Worm (Caenorhabditis elegans): ENCODE data around the gene sra-12.

The sra-12 gene

ce11 chrII:10932305-10932704 is 28.0 kb upstream of the sra-12 start:
- TF ChIP-seq ceh-88 (GFP tag; IDR thresholded peaks at IDR 0.05), result no peak
- no peak for TF ChIP-seq ceh-90 (tag; optimal IDR thresholded peaks at IDR 0.05)
- TF ChIP-seq jun-1 (tag; optimal IDR thresholded peaks at IDR 0.05), result no peak
- TF ChIP-seq lin-14 (GFP tag; optimal IDR thresholded peaks at IDR 0.05), result no peak
- no peak for TF ChIP-seq ets-5 (GFP tag; IDR thresholded peaks at IDR 0.05)
- no peak for TF ChIP-seq vab-15 (tag; optimal IDR thresholded peaks at IDR 0.05)
- no peak for TF ChIP-seq zip-4 (GFP tag; optimal IDR thresholded peaks at IDR 0.05)
- no peak for TF ChIP-seq tlp-1 (tag; optimal IDR thresholded peaks at IDR 0.05)
- no peak for TF ChIP-seq fos-1 (tag; optimal IDR thresholded peaks at IDR 0.05)
- no peak for TF ChIP-seq pqm-1 (tag; optimal IDR thresholded peaks at IDR 0.05)

DNA sequence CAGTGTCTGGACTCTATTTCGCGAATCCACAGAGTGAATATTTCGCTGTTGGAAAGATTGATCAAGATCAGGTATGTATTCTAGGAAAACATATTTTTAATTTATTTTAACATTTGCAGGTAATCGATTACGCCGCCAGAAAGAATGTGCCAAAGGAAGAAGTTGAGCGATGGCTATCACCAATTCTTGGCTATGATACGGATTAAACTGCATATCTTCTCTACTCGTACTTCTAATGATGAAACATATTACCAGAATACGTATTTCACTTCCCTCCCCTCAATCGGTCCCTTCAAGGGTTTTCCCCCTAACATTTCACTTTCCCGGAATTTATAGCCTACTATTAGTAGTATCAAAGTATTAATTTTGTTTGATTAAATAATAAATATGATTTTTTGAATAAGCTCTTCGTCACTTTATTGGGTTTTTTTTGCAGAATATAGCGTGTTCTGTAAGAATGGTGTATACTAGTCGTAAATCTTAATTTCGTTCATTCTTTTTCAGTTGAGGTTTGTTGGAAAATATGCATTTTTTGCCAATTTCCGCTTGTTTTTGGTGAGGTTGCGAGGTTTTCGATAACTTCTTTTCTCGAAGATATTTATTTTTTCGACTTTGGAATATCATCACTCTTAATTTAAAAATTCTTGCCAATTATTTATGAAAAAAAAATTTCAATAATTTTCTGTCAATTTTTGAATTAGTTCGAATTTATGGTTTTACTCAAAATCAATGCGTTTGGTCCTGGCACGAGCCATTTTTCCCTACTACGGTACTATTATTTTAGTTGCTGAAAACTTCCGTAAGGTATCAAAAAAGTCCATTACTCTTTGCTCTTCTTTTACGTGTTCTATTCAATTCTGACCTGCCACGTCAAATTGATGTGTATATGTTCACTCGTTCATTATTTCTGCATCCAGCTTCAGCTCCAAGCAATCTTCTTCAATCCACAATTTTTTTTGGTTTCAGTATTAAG is 26.7 kb upstream of the sra-12 start:
- TF ChIP-seq lin-14 (GFP tag; optimal IDR thresholded peaks at IDR 0.05) (no peak), fkh-8 (tag; optimal IDR thresholded peaks at IDR 0.05) (no peak), lir-3 (tag; optimal IDR thresholded peaks at IDR 0.05; ENCODE audit: poor library complexity) (no peak), Y116A8C.19 (tag; optimal IDR thresholded peaks at IDR 0.05; ENCODE audit: borderline replicate concordance) (no peak), nhr-71 (tag; optimal IDR thresholded peaks at IDR 0.05) (no peak), skn-1 (tag; optimal IDR thresholded peaks at IDR 0.05) (no peak), lin-35 (GFP tag; optimal IDR thresholded peaks at IDR 0.05) (no peak), unc-98 (GFP tag; IDR thresholded peaks at IDR 0.05) (no peak), nhr-12 (tag; optimal IDR thresholded peaks at IDR 0.05) (no peak), grh-1 (GFP tag; IDR thresholded peaks at IDR 0.05) (no peak)

- no peak for TF ChIP-seq pqm-1 (tag; optimal IDR thresholded peaks at IDR 0.05)
- TF ChIP-seq fkh-8 (tag; optimal IDR thresholded peaks at IDR 0.05), result peak; percentile 9
- TF ChIP-seq elt-3 (tag; optimal IDR thresholded peaks at IDR 0.05), result peak in 1 of 6 experiments; percentile 4
- no peak for TF ChIP-seq C16A3.4 (tag; optimal IDR thresholded peaks at IDR 0.05)
- peak; percentile 71 to 72 for TF ChIP-seq lin-35 (GFP tag; optimal IDR thresholded peaks at IDR 0.05)
- peak in 1 of 2 experiments; percentile 61 for TF ChIP-seq ztf-11 (tag; optimal IDR thresholded peaks at IDR 0.05)
- TF ChIP-seq lin-15B (tag; optimal IDR thresholded peaks at IDR 0.05), result no peak
- TF ChIP-seq sup-37 (GFP tag; optimal IDR thresholded peaks at IDR 0.05), result no peak
- peak; percentile 71 for TF ChIP-seq egl-13 (tag; optimal IDR thresholded peaks at IDR 0.05)
- TF ChIP-seq nhr-20 (tag; optimal IDR thresholded peaks at IDR 0.05), result peak; percentile 31
- no peak for TF ChIP-seq nhr-12 (tag; optimal IDR thresholded peaks at IDR 0.05)
- TF ChIP-seq hlh-4 (tag; optimal IDR thresholded peaks at IDR 0.05), result no peak
- no peak for TF ChIP-seq dsc-1 (tag; optimal IDR thresholded peaks at IDR 0.05)
- TF ChIP-seq mef-2 (tag; optimal IDR thresholded peaks at IDR 0.05), result no peak
- TF ChIP-seq lsy-2 (tag; optimal IDR thresholded peaks at IDR 0.05), result peak in 1 of 2 experiments; percentile 24
- peak; percentile 9 for TF ChIP-seq elt-2 (tag; optimal IDR thresholded peaks at IDR 0.05)
- peak; percentile 33; the same call in 1 of the 2 replicates for TF ChIP-seq nhr-19 (GFP tag; conservative IDR thresholded peaks at IDR 0.05)
- TF ChIP-seq nhr-71 (tag; optimal IDR thresholded peaks at IDR 0.05), result peak; percentile 44
- TF ChIP-seq mep-1 (tag; optimal IDR thresholded peaks at IDR 0.05), result no peak
- no peak for TF ChIP-seq ceh-90 (tag; optimal IDR thresholded peaks at IDR 0.05)
- TF ChIP-seq swsn-7 (tag; optimal IDR thresholded peaks at IDR 0.05), result no peak
- no peak for TF ChIP-seq unc-98 (GFP tag; IDR thresholded peaks at IDR 0.05)
- TF ChIP-seq nhr-90 (tag; optimal IDR thresholded peaks at IDR 0.05; ENCODE audit: poor library complexity), result no peak
- no peak for TF ChIP-seq nhr-11 (tag; optimal IDR thresholded peaks at IDR 0.05)
- TF ChIP-seq C34B4.2 (tag; optimal IDR thresholded peaks at IDR 0.05), result no peak
- peak; percentile 31 for TF ChIP-seq blmp-1 (tag; optimal IDR thresholded peaks at IDR 0.05)
- TF ChIP-seq jun-1 (tag; optimal IDR thresholded peaks at IDR 0.05), result no peak
- TF ChIP-seq lin-14 (GFP tag; optimal IDR thresholded peaks at IDR 0.05), result peak; percentile 18
- TF ChIP-seq tbx-2 (tag; optimal IDR thresholded peaks at IDR 0.05), result no peak
- peak; percentile 5 for TF ChIP-seq snu-23 (GFP tag; optimal IDR thresholded peaks at IDR 0.05)
- TF ChIP-seq C04F5.9 (tag; optimal IDR thresholded peaks at IDR 0.05), result no peak
- TF ChIP-seq nhr-85 (tag), result peak; percentile 61
- no peak for TF ChIP-seq efl-3 (GFP tag; optimal IDR thresholded peaks at IDR 0.05)
- TF ChIP-seq lir-3 (tag; optimal IDR thresholded peaks at IDR 0.05; ENCODE audit: poor library complexity), result peak; percentile 17
- peak; percentile 60 for TF ChIP-seq nhr-47 (tag; optimal IDR thresholded peaks at IDR 0.05)
Measured at ce11 chrII:10925804-10926570, 21.7 kb upstream of the sra-12 start, which contains the start of gene metr-1. Gene metr-1 (plus strand): TSS chrII:10926561.

Data from whole organism, L1 larva.